Fruit fly (Drosophila melanogaster): Measurements from ENCODE around the gene obst-E.

dm6 chr2L:5726049-5726448 is 39.9 kb downstream of the obst-E start:
- TF ChIP-seq EcR (GFP tag; optimal IDR thresholded peaks at IDR 0.05): no peak
- no peak for TF ChIP-seq CG8159 (tag; optimal IDR thresholded peaks at IDR 0.05)
- TF ChIP-seq rn (GFP tag; IDR thresholded peaks at IDR 0.05): no peak
- no peak for TF ChIP-seq CG12605 (GFP tag; IDR thresholded peaks at IDR 0.05)
